Worm (Caenorhabditis elegans) whole organism, young adult: ENCODE results near the gene ins-11.
A peak's percentile ranks its signal among the peaks of the same experiment; 100 is the strongest.

Source experiments
- B0336.3 ChIP-seq: fragments of 200-800 bp; sonication (Bioruptor generic); IDR thresholded peaks from 2 replicates; pipeline ENCODE4 v1.3.6; 2022; ENCODE audit warnings: missing genetic modification characterization, missing compliant biosample characterization
- F10E7.11 ChIP-seq: sonication (generic microtip); optimal IDR thresholded peaks from 2 replicates; lab custom pipeline; 2017; ENCODE audit warnings: mild to moderate bottlenecking, missing genetic modification characterization, moderate library complexity, missing compliant biosample characterization
- F33H1.4 ChIP-seq: fragments of 200-800 bp; sonication (Bioruptor generic); IDR thresholded peaks from 2 replicates; pipeline ENCODE4 v1.3.6; 2022; ENCODE audit warnings: missing genetic modification reagents, missing genetic modification characterization, missing compliant biosample characterization
- F39B2.1 ChIP-seq: fragments of 200-800 bp; sonication (Bioruptor generic); IDR thresholded peaks from 2 replicates; pipeline ENCODE4 v1.3.6; 2022; ENCODE audit warnings: missing genetic modification reagents, missing genetic modification characterization, missing compliant biosample characterization
- K11D2.4 ChIP-seq: fragments of 200-800 bp; sonication (Bioruptor generic); IDR thresholded peaks from 2 replicates; pipeline ENCODE4 v1.3.6; 2022; ENCODE audit warnings: missing genetic modification reagents, missing genetic modification characterization, missing compliant biosample characterization
- Y53G8AR.9 ChIP-seq: fragments of 200-800 bp; sonication (Bioruptor generic); conservative IDR thresholded peaks from 2 replicates; pipeline ENCODE4 v1.3.6; 2022; ENCODE audit warnings: missing genetic modification reagents, missing genetic modification characterization, missing compliant biosample characterization
- Y95B8A.8 ChIP-seq: fragments of 200-800 bp; sonication (Bioruptor generic); IDR thresholded peaks from 2 replicates; pipeline ENCODE4 v1.3.6; 2022; ENCODE audit warnings: missing genetic modification reagents, missing genetic modification characterization, missing compliant biosample characterization
- aptf-3 ChIP-seq: fragments of 200-800 bp; sonication (Bioruptor generic); IDR thresholded peaks from 2 replicates; pipeline ENCODE4 v1.3.6; 2022; ENCODE audit warnings: missing genetic modification characterization, missing compliant biosample characterization
- atf-7 ChIP-seq: sonication (generic microtip); optimal IDR thresholded peaks from 2 replicates; lab custom pipeline; 2017; ENCODE audit warnings: mild to moderate bottlenecking, missing genetic modification characterization, missing compliant biosample characterization
- bed-1 ChIP-seq: fragments of 200-800 bp; sonication (Bioruptor generic); IDR thresholded peaks from 2 replicates; pipeline ENCODE4 v1.3.6; 2022; ENCODE audit warnings: missing genetic modification reagents, missing genetic modification characterization, missing compliant biosample characterization
- ceh-79 ChIP-seq: sonication (generic microtip); optimal IDR thresholded peaks from 2 replicates; lab custom pipeline; 2017; ENCODE audit warnings: mild to moderate bottlenecking, missing genetic modification characterization, missing compliant biosample characterization
- die-1 ChIP-seq: sonication (generic microtip); optimal IDR thresholded peaks from 2 replicates; lab custom pipeline; 2016; ENCODE audit warnings: missing genotype, mild to moderate bottlenecking, missing genetic modification characterization, missing compliant biosample characterization
- egrh-3 ChIP-seq: fragments of 200-800 bp; sonication (Bioruptor generic); IDR thresholded peaks from 2 replicates; pipeline ENCODE4 v1.3.6; 2022; ENCODE audit warnings: missing genetic modification reagents, missing genetic modification characterization, missing compliant biosample characterization
- hmg-1.2 ChIP-seq: fragments of 200-800 bp; sonication (Bioruptor generic); IDR thresholded peaks from 2 replicates; pipeline ENCODE4 v1.3.6; 2022; ENCODE audit warnings: missing genetic modification reagents, missing genetic modification characterization, missing compliant biosample characterization
- hmg-20 ChIP-seq: fragments of 200-800 bp; sonication (Bioruptor generic); IDR thresholded peaks from 2 replicates; pipeline ENCODE4 v1.3.6; 2022; ENCODE audit warnings: missing genetic modification reagents, missing genetic modification characterization, missing compliant biosample characterization
- hrde-1 ChIP-seq: sonication (generic microtip); optimal IDR thresholded peaks from 2 replicates; lab custom pipeline; 2016; ENCODE audit warnings: missing genetic modification characterization, mild to moderate bottlenecking, missing compliant biosample characterization, moderate library complexity, missing genotype, missing genetic modification reagents, borderline replicate concordance
- lin-35 ChIP-seq, 3 experiments: fragments of 150-350 bp in 2 of 3; sonication (generic microtip) in 1 of 3; optimal IDR thresholded peaks; 2 replicates each; lab custom pipeline; 2014 to 2018; ENCODE audit warnings: missing biosample characterization in 3 of 3, missing genetic modification characterization in 3 of 3, missing genetic modification reagents in 3 of 3
- lin-40 ChIP-seq: sonication (generic microtip); optimal IDR thresholded peaks from 2 replicates; lab custom pipeline; 2016; ENCODE audit warnings: missing genetic modification characterization, mild to moderate bottlenecking, missing compliant biosample characterization, missing genotype, missing genetic modification reagents
- lir-1 ChIP-seq: fragments of 200-800 bp; sonication (Bioruptor generic); conservative IDR thresholded peaks from 2 replicates; pipeline ENCODE4 v1.3.6; 2022; ENCODE audit warnings: missing genetic modification reagents, missing genetic modification characterization, missing compliant biosample characterization
- lsy-27 ChIP-seq: sonication (generic microtip); optimal IDR thresholded peaks from 2 replicates; lab custom pipeline; 2017; ENCODE audit warnings: missing genetic modification characterization, mild to moderate bottlenecking, missing compliant biosample characterization, antibody characterized with exemption, missing genotype, borderline replicate concordance; ENCODE audit not compliant: insufficient read depth
- madf-8 ChIP-seq: fragments of 200-800 bp; sonication (Bioruptor generic); conservative IDR thresholded peaks from 2 replicates; pipeline ENCODE4 v1.3.6; 2022; ENCODE audit warnings: missing genetic modification reagents, missing genetic modification characterization, missing compliant biosample characterization
- mcd-1 ChIP-seq: fragments of 200-800 bp; sonication (Bioruptor generic); IDR thresholded peaks from 2 replicates; pipeline ENCODE4 v1.3.6; 2022; ENCODE audit warnings: missing genetic modification reagents, missing genetic modification characterization, missing compliant biosample characterization
- nfyb-1 ChIP-seq: fragments of 200-800 bp; sonication (Bioruptor generic); IDR thresholded peaks from 2 replicates; pipeline ENCODE4 v1.3.6; 2022; ENCODE audit warnings: missing genetic modification reagents, missing genetic modification characterization, missing compliant biosample characterization
- nhr-27 ChIP-seq: fragments of 200-800 bp; sonication (Bioruptor generic); optimal IDR thresholded peaks from 2 replicates; lab custom pipeline; 2018; ENCODE audit warnings: mild to moderate bottlenecking, missing genetic modification characterization, moderate library complexity, missing compliant biosample characterization
- nhr-80 ChIP-seq: sonication (generic microtip); optimal IDR thresholded peaks from 2 replicates; lab custom pipeline; 2016; ENCODE audit warnings: missing genetic modification characterization, missing compliant biosample characterization
- snpc-3.4 ChIP-seq: sonication (generic microtip); optimal IDR thresholded peaks from 2 replicates; lab custom pipeline; 2017; ENCODE audit warnings: missing genetic modification characterization, mild to moderate bottlenecking, missing compliant biosample characterization, antibody characterized with exemption, moderate library complexity, missing genotype, missing genetic modification reagents
- snpc-4 ChIP-seq, 5 experiments: fragments of 150-350 bp in 1 of 5; sonication (generic microtip) in 4 of 5; optimal IDR thresholded peaks; 2 replicates each; lab custom pipeline; 2014 to 2018; ENCODE audit warnings: missing genetic modification characterization in 5 of 5, missing biosample characterization in 3 of 5, antibody characterized with exemption in 2 of 5, mild to moderate bottlenecking in 2 of 5, missing compliant biosample characterization in 2 of 5, missing genotype in 2 of 5, moderate library complexity in 2 of 5, missing genetic modification reagents in 1 of 5
- somi-1 ChIP-seq: fragments of 200-800 bp; sonication (Bioruptor generic); optimal IDR thresholded peaks from 2 replicates; lab custom pipeline; 2018; ENCODE audit warnings: mild to moderate bottlenecking, missing genetic modification characterization, missing compliant biosample characterization
- unc-130 ChIP-seq: sonication (generic microtip); optimal IDR thresholded peaks from 2 replicates; lab custom pipeline; 2016; ENCODE audit warnings: missing genetic modification reagents, missing genetic modification characterization, missing compliant biosample characterization
- xnd-1 ChIP-seq: sonication (generic microtip); optimal IDR thresholded peaks from 2 replicates; lab custom pipeline; 2016; ENCODE audit warnings: missing genotype, missing genetic modification reagents, missing genetic modification characterization, missing compliant biosample characterization
- ztf-26 ChIP-seq: sonication (generic microtip); optimal IDR thresholded peaks from 2 replicates; lab custom pipeline; 2017; ENCODE audit warnings: missing genetic modification characterization, missing compliant biosample characterization
- ztf-3 ChIP-seq: fragments of 200-800 bp; sonication (Bioruptor generic); optimal IDR thresholded peaks from 2 replicates; lab custom pipeline; 2018; ENCODE audit warnings: mild to moderate bottlenecking, missing genetic modification characterization, missing compliant biosample characterization

The ins-11 gene

DNA sequence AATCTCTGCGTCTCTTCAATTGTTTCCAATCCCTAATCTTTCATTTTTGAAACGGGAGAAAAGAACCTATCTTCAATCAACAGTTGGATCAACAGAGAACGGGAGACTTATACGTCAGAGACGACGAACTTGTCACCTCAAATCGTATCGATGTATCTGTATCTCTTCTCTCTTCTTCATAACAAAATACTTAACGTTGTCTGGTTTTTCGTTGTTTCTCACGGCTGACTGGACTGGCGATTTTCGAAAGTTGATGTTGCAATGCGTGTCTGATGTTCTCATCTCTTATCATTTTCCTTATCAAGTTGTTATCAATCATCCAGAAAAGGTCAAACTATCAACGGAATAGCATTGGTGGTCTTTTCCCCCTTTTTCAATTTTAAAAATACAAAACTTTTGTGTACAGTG, 49.0 kb downstream of the ins-11 start:
- no peak for TF ChIP-seq ztf-3 (GFP tag; lab: Kevin White, UChicago)
- 0 out of 2 replicates have a peak, but pooled peaks have one; percentile 25 for TF ChIP-seq K11D2.4 (GFP tag; lab: Robert Waterston, UW)
- TF ChIP-seq lir-1 (GFP tag; lab: Robert Waterston, UW): no peak
- no peak for TF ChIP-seq nfyb-1 (GFP tag; lab: Robert Waterston, UW)
- no peak for TF ChIP-seq atf-7 (tag; lab: Kevin White, UChicago)
- TF ChIP-seq F10E7.11 (tag; lab: Kevin White, UChicago): no peak
- no peak for TF ChIP-seq Y53G8AR.9 (GFP tag; lab: Robert Waterston, UW)
- TF ChIP-seq nhr-27 (tag; lab: Kevin White, UChicago): no peak
- peak; percentile 77 for TF ChIP-seq somi-1 (GFP tag; lab: Kevin White, UChicago)
- no peak for TF ChIP-seq hmg-20
- TF ChIP-seq unc-130 (GFP tag; lab: Kevin White, UChicago): no peak
- no peak for TF ChIP-seq egrh-3 (GFP tag; lab: Robert Waterston, UW)
- TF ChIP-seq ztf-26 (tag; lab: Kevin White, UChicago): peak; percentile 88
- no peak for TF ChIP-seq lsy-27 (tag; lab: Kevin White, UChicago)
- no peak for TF ChIP-seq snpc-4 (GFP tag; optimal IDR thresholded peaks at IDR 0.05; lab: Kevin White, UChicago)
- peak in 1 of 4 experiments; percentile 40 for TF ChIP-seq snpc-4 (tag; optimal IDR thresholded peaks at IDR 0.05; lab: Kevin White, UChicago)
- TF ChIP-seq madf-8 (GFP tag; lab: Robert Waterston, UW): no peak
- no peak for TF ChIP-seq lin-35 (GFP tag; optimal IDR thresholded peaks at IDR 0.05; lab: Kevin White, UChicago)
- peak; percentile 80 for TF ChIP-seq lin-40
- TF ChIP-seq die-1: peak; percentile 49
- TF ChIP-seq F33H1.4 (GFP tag; lab: Robert Waterston, UW): no peak
- no peak for TF ChIP-seq snpc-3.4 (tag; lab: Kevin White, UChicago)
- 0 out of 2 replicates have a peak, but pooled peaks have one; percentile 14 for TF ChIP-seq mcd-1
- peak; percentile 54 for TF ChIP-seq nhr-80 (tag; lab: Kevin White, UChicago)
- no peak for TF ChIP-seq xnd-1 (tag; lab: Kevin White, UChicago)
- TF ChIP-seq F39B2.1 (GFP tag; lab: Robert Waterston, UW): no peak
- no peak for TF ChIP-seq B0336.3 (GFP tag; lab: Robert Waterston, UW)
- TF ChIP-seq Y95B8A.8 (GFP tag; lab: Robert Waterston, UW): no peak
- TF ChIP-seq ceh-79 (tag; lab: Kevin White, UChicago): no peak
- no peak for TF ChIP-seq hrde-1
- no peak for TF ChIP-seq aptf-3 (GFP tag; lab: Robert Waterston, UW)
- 0 out of 2 replicates have a peak, but pooled peaks have one; percentile 14 for TF ChIP-seq hmg-1.2 (GFP tag; lab: Robert Waterston, UW)
- TF ChIP-seq bed-1 (GFP tag; lab: Robert Waterston, UW): no peak
